1 fruit fly cellular context compared by ENCODE assay signal in the genomic region with DNA sequence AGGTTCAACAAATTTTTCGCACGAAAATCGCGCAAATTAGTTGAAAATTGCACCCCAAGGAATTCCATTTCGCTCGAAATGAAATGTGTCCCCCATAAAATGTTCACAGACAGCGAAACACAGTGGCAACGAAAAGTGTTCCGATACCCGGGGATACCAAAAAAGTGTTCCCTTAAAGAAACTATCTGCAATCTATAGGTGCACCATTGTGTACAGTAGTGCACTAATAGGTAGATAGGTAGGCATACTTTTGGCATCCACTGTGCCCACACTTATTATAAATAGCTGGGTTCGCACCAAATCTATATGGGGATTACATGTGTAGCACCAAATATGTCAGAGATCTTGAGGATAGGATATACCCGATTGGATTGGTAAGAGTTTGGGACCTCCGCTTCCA.
A peak's percentile ranks its signal among the peaks of the same experiment; 100 is the strongest.
TF ChIP-seq lines count a peak whose summit lies in the region.

No protein-coding gene starts in this region.

TF ChIP-seq in whole organism, embryonic, 481 proteins besides CTCF, POLR2A, EP300 and RAD21 (continued from another document):
- no peak for TF ChIP-seq abd-A (tag; optimal IDR thresholded peaks at IDR 0.05; lab: Kevin White, UChicago)
- peak; percentile 70 for TF ChIP-seq CG7839 (tag; optimal IDR thresholded peaks at IDR 0.05; lab: Kevin White, UChicago)
- TF ChIP-seq CG3995 (GFP tag; optimal IDR thresholded peaks at IDR 0.05; lab: Kevin White, UChicago): no peak
- TF ChIP-seq so (GFP tag; IDR thresholded peaks at IDR 0.05; lab: Robert Waterston, UW): peak; percentile 56; the same call in 1 of the 3 replicates
- no peak for TF ChIP-seq slp2 (GFP tag; optimal IDR thresholded peaks at IDR 0.05; lab: Kevin White, UChicago)
- peak; percentile 43 for TF ChIP-seq CG17385 (GFP tag; optimal IDR thresholded peaks at IDR 0.05; lab: Kevin White, UChicago)
- TF ChIP-seq Ets65A (GFP tag; lab: Kevin White, UChicago): peak; percentile 96
- TF ChIP-seq CG8359 (GFP tag; optimal IDR thresholded peaks at IDR 0.05; lab: Kevin White, UChicago; ENCODE audit: borderline replicate concordance): no peak
- no peak for TF ChIP-seq p53 (GFP tag; optimal IDR thresholded peaks at IDR 0.05; lab: Kevin White, UChicago)
- no peak for TF ChIP-seq CG18011 (GFP tag; optimal IDR thresholded peaks at IDR 0.05; lab: Kevin White, UChicago)
- peak; percentile 64 for TF ChIP-seq CG11085 (GFP tag; IDR thresholded peaks at IDR 0.05; lab: Robert Waterston, UW)
- peak; percentile 74; the same call in 1 of the 2 replicates for TF ChIP-seq Taf1 (GFP tag; IDR thresholded peaks at IDR 0.05; lab: Robert Waterston, UW)
- TF ChIP-seq CG17612 (GFP tag; IDR thresholded peaks at IDR 0.05; lab: Robert Waterston, UW): peak; percentile 32; the same call in 1 of the 2 replicates
- no peak for TF ChIP-seq pfk (GFP tag; optimal IDR thresholded peaks at IDR 0.05; lab: Kevin White, UChicago)
- TF ChIP-seq br (optimal IDR thresholded peaks at IDR 0.05; lab: Kevin White, UChicago): no peak
- TF ChIP-seq CG2875 (GFP tag; optimal IDR thresholded peaks at IDR 0.05; lab: Kevin White, UChicago): peak; percentile 55
- peak; percentile 74 for TF ChIP-seq HLH3B (GFP tag; IDR thresholded peaks at IDR 0.05; lab: Robert Waterston, UW)
- peak; percentile 35 for TF ChIP-seq tin (GFP tag; optimal IDR thresholded peaks at IDR 0.05; lab: Kevin White, UChicago)
- TF ChIP-seq CG8765 (GFP tag; IDR thresholded peaks at IDR 0.05; lab: Robert Waterston, UW): peak; percentile 42; the same call in 1 of the 2 replicates
- no peak for TF ChIP-seq corto (GFP tag; optimal IDR thresholded peaks at IDR 0.05; lab: Kevin White, UChicago)
- peak; percentile 35 to 57 for TF ChIP-seq Hr51 (GFP tag; optimal IDR thresholded peaks at IDR 0.05; lab: Kevin White, UChicago)
- TF ChIP-seq zfh1 (GFP tag; IDR thresholded peaks at IDR 0.05; lab: Robert Waterston, UW): peak; percentile 81
- TF ChIP-seq CG4854 (GFP tag; optimal IDR thresholded peaks at IDR 0.05; lab: Kevin White, UChicago): no peak
- peak; percentile 44 for TF ChIP-seq CG3163 (GFP tag; optimal IDR thresholded peaks at IDR 0.05; lab: Kevin White, UChicago)
- peak; percentile 77 for TF ChIP-seq CG10366 (GFP tag; IDR thresholded peaks at IDR 0.05; lab: Robert Waterston, UW)
- no peak for TF ChIP-seq CG3407 (GFP tag; optimal IDR thresholded peaks at IDR 0.05; lab: Kevin White, UChicago)
- no peak for TF ChIP-seq CG6854 (GFP tag; optimal IDR thresholded peaks at IDR 0.05; lab: Kevin White, UChicago)
